Fruit fly (Drosophila melanogaster) whole organism, adult: ENCODE data around the gene Orc2.

Experiments
- CG12768 ChIP-seq: fragments of 200-800 bp; sonication (Bioruptor generic); optimal IDR thresholded peaks from 2 replicates; lab custom pipeline; 2017; ENCODE audit warnings: missing biosample characterization, missing genetic modification characterization, mild to moderate bottlenecking, moderate library complexity, missing genetic modification reagents
- CG5204 ChIP-seq: fragments of 200-800 bp; sonication (Bioruptor generic); optimal IDR thresholded peaks from 2 replicates; lab custom pipeline; 2016; ENCODE audit warnings: missing biosample characterization, missing genetic modification characterization
- CG7101 ChIP-seq: fragments of 200-800 bp; sonication (Bioruptor generic); optimal IDR thresholded peaks from 2 replicates; lab custom pipeline; 2018; ENCODE audit warnings: missing biosample characterization, mild to moderate bottlenecking, missing genetic modification characterization, moderate library complexity
- Crg-1 ChIP-seq: fragments of 200-800 bp; sonication (Bioruptor generic); optimal IDR thresholded peaks from 2 replicates; lab custom pipeline; 2016; ENCODE audit warnings: missing biosample characterization, missing genetic modification characterization
- Hr96 ChIP-seq: fragments of 200-800 bp; sonication (Bioruptor generic); optimal IDR thresholded peaks from 2 replicates; lab custom pipeline; 2016; ENCODE audit warnings: missing biosample characterization, missing genetic modification characterization
- bab1 ChIP-seq: fragments of 200-800 bp; sonication (Bioruptor generic); optimal IDR thresholded peaks from 3 replicates; lab custom pipeline; 2019; ENCODE audit warnings: missing biosample characterization, mild to moderate bottlenecking, missing genetic modification characterization, moderate library complexity
- cic ChIP-seq: fragments of 200-800 bp; sonication (Bioruptor generic); optimal IDR thresholded peaks from 2 replicates; lab custom pipeline; 2017; ENCODE audit warnings: missing biosample characterization, mild to moderate bottlenecking, missing genetic modification characterization, moderate library complexity
- cnc ChIP-seq, 2 experiments: fragments of >200 bp; optimal IDR thresholded peaks; 2 replicates each; lab custom pipeline; 2017
- kay ChIP-seq: fragments of 200-800 bp; sonication (Bioruptor generic); peaks from one replicate; lab custom pipeline; 2016; ENCODE audit warnings: missing biosample characterization, missing genetic modification characterization, borderline replicate concordance
- ovo ChIP-seq: fragments of 200-800 bp; sonication (Bioruptor generic); optimal IDR thresholded peaks from 2 replicates; lab custom pipeline; 2016; ENCODE audit warnings: missing biosample characterization, missing genetic modification characterization
- pad ChIP-seq: fragments of 200-800 bp; sonication (Bioruptor generic); optimal IDR thresholded peaks from 3 replicates; lab custom pipeline; 2017; ENCODE audit warnings: missing biosample characterization, missing genetic modification characterization, mild to moderate bottlenecking, moderate library complexity, missing genetic modification reagents
- tj ChIP-seq: fragments of 200-800 bp; sonication (Bioruptor generic); optimal IDR thresholded peaks from 3 replicates; lab custom pipeline; 2017; ENCODE audit warnings: missing biosample characterization, mild to moderate bottlenecking, missing genetic modification characterization, moderate library complexity
- toe ChIP-seq: fragments of 200-800 bp; sonication (Bioruptor generic); optimal IDR thresholded peaks from 2 replicates; lab custom pipeline; 2016; ENCODE audit warnings: missing biosample characterization, missing genetic modification characterization

- TF ChIP-seq Crg-1 (GFP tag; lab: Kevin White, UChicago) (no peak), Hr96 (GFP tag; lab: Kevin White, UChicago) (no peak), CG5204 (GFP tag; lab: Kevin White, UChicago) (no peak), toe (no peak), cnc (optimal IDR thresholded peaks at IDR 0.05; lab: Kevin White, UChicago) (no peak), cic (GFP tag; lab: Kevin White, UChicago) (no peak), bab1 (GFP tag; lab: Kevin White, UChicago) (no peak), CG12768 (no peak), CG7101 (tag; lab: Kevin White, UChicago) (no peak), kay (GFP tag; lab: Kevin White, UChicago) (peak; percentile 4), ovo (no peak), pad (GFP tag; lab: Kevin White, UChicago) (no peak), tj (GFP tag; lab: Kevin White, UChicago) (no peak)
Measured at dm6 chr3R:14002146-14002846, 37.6 kb downstream of the Orc2 start.
